Fruit fly (Drosophila melanogaster): Measurements from ENCODE around the gene gzl.

gzl gene

dm6 chr3R:6382733-6383465 lies at the start of gene gzl (continued):
- TF ChIP-seq CG17829 (tag; optimal IDR thresholded peaks at IDR 0.05): peak; percentile 21
- TF ChIP-seq Asciz (GFP tag; optimal IDR thresholded peaks at IDR 0.05): no peak
- TF ChIP-seq Dll (GFP tag; IDR thresholded peaks at IDR 0.05; ENCODE audit: partially characterized antibody): peak; percentile 94
- no peak for TF ChIP-seq CG11695 (GFP tag; IDR thresholded peaks at IDR 0.05)
- TF ChIP-seq hbn (GFP tag; IDR thresholded peaks at IDR 0.05; ENCODE audit: partially characterized antibody): peak; percentile 97
- TF ChIP-seq CG10267 (tag; optimal IDR thresholded peaks at IDR 0.05): peak; percentile 39
- TF ChIP-seq CG8478 (optimal IDR thresholded peaks at IDR 0.05): peak; percentile 87
- peak; percentile 10 for TF ChIP-seq CG34376 (GFP tag; optimal IDR thresholded peaks at IDR 0.05)
- no peak for TF ChIP-seq GATAe (GFP tag; conservative IDR thresholded peaks at IDR 0.05)
- peak; percentile 43 for TF ChIP-seq Ets97D (GFP tag; optimal IDR thresholded peaks at IDR 0.05)
- peak; percentile 72 for TF ChIP-seq YL-1 (GFP tag; optimal IDR thresholded peaks at IDR 0.05)
- no peak for TF ChIP-seq CG18476 (GFP tag; optimal IDR thresholded peaks at IDR 0.05)
- no peak for TF ChIP-seq CG32772 (GFP tag; IDR thresholded peaks at IDR 0.05)

DNA sequence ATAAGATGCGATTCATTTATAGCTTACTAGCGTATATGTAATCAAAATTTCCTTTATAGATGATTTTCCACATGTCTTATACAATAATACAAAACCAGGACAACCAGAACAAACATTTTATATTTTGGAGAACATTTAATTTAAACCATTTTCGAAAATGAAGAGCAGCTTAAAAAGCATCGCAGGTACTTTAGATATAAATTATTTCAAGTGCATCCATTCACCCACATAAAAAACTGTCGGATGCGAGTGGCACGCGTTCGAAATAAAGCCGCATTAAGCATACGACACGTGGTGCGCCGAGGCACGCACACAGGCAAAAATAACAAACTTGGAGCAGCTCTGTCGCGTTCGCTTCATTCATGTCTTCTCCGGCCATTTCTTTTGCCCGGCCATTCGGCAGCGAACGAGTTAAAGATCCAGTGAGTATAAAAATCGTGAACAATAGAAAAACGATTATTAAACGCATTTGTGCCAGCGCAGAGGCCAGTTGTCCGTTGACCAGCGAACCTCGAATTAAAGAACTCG lies 47.7 kb upstream of the gzl start, which contains the start of gene Osi19:
Osi19 (plus strand) TSS at position 457 of the 528 bp plus-strand sequence.
- TF ChIP-seq Ets65A (GFP tag) (peak; percentile 65), Elba2 (GFP tag; optimal IDR thresholded peaks at IDR 0.05) (no peak), kay (GFP tag; optimal IDR thresholded peaks at IDR 0.05) (no peak), Oli (tag; optimal IDR thresholded peaks at IDR 0.05) (no peak), CG12391 (tag; optimal IDR thresholded peaks at IDR 0.05) (no peak), CG14014 (GFP tag; IDR thresholded peaks at IDR 0.05) (no peak), zfh1 (GFP tag; IDR thresholded peaks at IDR 0.05) (0 out of 3 replicates have a peak, but pooled peaks have one; percentile 39), CG32767 (GFP tag; IDR thresholded peaks at IDR 0.05) (no peak), CG31224 (GFP tag; IDR thresholded peaks at IDR 0.05) (no peak), CG13123 (GFP tag; optimal IDR thresholded peaks at IDR 0.05) (no peak), Oaz (GFP tag; IDR thresholded peaks at IDR 0.05) (no peak), CG4424 (GFP tag; optimal IDR thresholded peaks at IDR 0.05) (no peak), slp2 (GFP tag; optimal IDR thresholded peaks at IDR 0.05) (no peak), CG17385 (GFP tag; optimal IDR thresholded peaks at IDR 0.05) (no peak), CG2199 (GFP tag; IDR thresholded peaks at IDR 0.05) (0 out of 3 replicates have a peak, but pooled peaks have one; percentile 15), CG32772 (GFP tag; IDR thresholded peaks at IDR 0.05) (no peak), ssp (GFP tag; IDR thresholded peaks at IDR 0.05) (no peak), CG7271 (tag; optimal IDR thresholded peaks at IDR 0.05) (no peak), sqz (GFP tag; optimal IDR thresholded peaks at IDR 0.05) (peak; percentile 18), sens (GFP tag) (peak; percentile 86), vvl (GFP tag; IDR thresholded peaks at IDR 0.05) (0 out of 2 replicates have a peak, but pooled peaks have one; percentile 20), Fer3 (tag; optimal IDR thresholded peaks at IDR 0.05) (no peak), CG18476 (GFP tag; optimal IDR thresholded peaks at IDR 0.05) (no peak), Lpt (GFP tag; optimal IDR thresholded peaks at IDR 0.05) (no peak), chinmo (GFP tag; IDR thresholded peaks at IDR 0.05; ENCODE audit: partially characterized antibody) (0 out of 4 replicates have a peak, but pooled peaks have one; percentile 14), CG17359 (tag; optimal IDR thresholded peaks at IDR 0.05) (no peak), CG7928 (GFP tag; optimal IDR thresholded peaks at IDR 0.05) (no peak), zen2 (GFP tag; IDR thresholded peaks at IDR 0.05; ENCODE audit: partially characterized antibody) (no peak), Med (GFP tag) (peak; percentile 42), gce (GFP tag; IDR thresholded peaks at IDR 0.05) (0 out of 3 replicates have a peak, but pooled peaks have one; percentile 5), CG7372 (GFP tag; IDR thresholded peaks at IDR 0.05) (peak; percentile 61), oc (tag; optimal IDR thresholded peaks at IDR 0.05) (peak; percentile 32), yki (optimal IDR thresholded peaks at IDR 0.05) (no peak), CG2120 (GFP tag; optimal IDR thresholded peaks at IDR 0.05) (no peak), CG8281 (tag; optimal IDR thresholded peaks at IDR 0.05) (no peak)
